Worm (Caenorhabditis elegans) whole organism, midembryonic: Measurements from ENCODE around the gene F21D9.3.
"Not testable (repeated sequence)": the region's sequence is repeated elsewhere in the genome, so short reads cannot be mapped to it uniquely, and the experiment has no call there.

Source experiments
- T22C8.4 ChIP-seq: fragments of 200-800 bp; sonication (Bioruptor generic); IDR thresholded peaks from 2 replicates; pipeline ENCODE4 v1.3.6; 2022; ENCODE audit warnings: missing genetic modification characterization, missing compliant biosample characterization
- cog-1 ChIP-seq: sonication (generic microtip); optimal IDR thresholded peaks from 2 replicates; lab custom pipeline; 2016; ENCODE audit warnings: missing genetic modification characterization, missing compliant biosample characterization
- flt-1 ChIP-seq: fragments of 200-800 bp; sonication (Bioruptor generic); IDR thresholded peaks from 2 replicates; pipeline ENCODE4 v1.3.6; 2022; ENCODE audit warnings: missing genetic modification characterization, missing compliant biosample characterization
- klf-2 ChIP-seq: fragments of 200-800 bp; sonication (Bioruptor generic); conservative IDR thresholded peaks from 2 replicates; pipeline ENCODE4 v1.3.6; 2022; ENCODE audit warnings: missing genetic modification reagents, missing genetic modification characterization, missing compliant biosample characterization
- med-1 ChIP-seq: sonication (generic microtip); optimal IDR thresholded peaks from 2 replicates; lab custom pipeline; 2017; ENCODE audit warnings: missing genetic modification characterization, mild to moderate bottlenecking, missing compliant biosample characterization, antibody characterized with exemption, missing genetic modification reagents; ENCODE audit not compliant: insufficient read depth
- ref-1 ChIP-seq: fragments of 200-800 bp; sonication (Bioruptor generic); conservative IDR thresholded peaks from 2 replicates; pipeline ENCODE4 v1.3.6; 2022; ENCODE audit warnings: missing genetic modification reagents, missing genetic modification characterization, missing compliant biosample characterization
- tab-1 ChIP-seq: fragments of 200-800 bp; sonication (Bioruptor generic); IDR thresholded peaks from 2 replicates; pipeline ENCODE4 v1.3.6; 2022; ENCODE audit warnings: missing genetic modification characterization, missing compliant biosample characterization
- ztf-23 ChIP-seq: fragments of 200-800 bp; sonication (Bioruptor generic); IDR thresholded peaks from 2 replicates; pipeline ENCODE4 v1.3.6; 2022; ENCODE audit warnings: missing genetic modification reagents, missing genetic modification characterization, missing compliant biosample characterization
- ztf-29 ChIP-seq: fragments of 200-800 bp; sonication (Bioruptor generic); IDR thresholded peaks from 2 replicates; pipeline ENCODE4 v1.3.6; 2022; ENCODE audit warnings: missing genetic modification reagents, missing genetic modification characterization, missing compliant biosample characterization

F21D9.3 gene

DNA sequence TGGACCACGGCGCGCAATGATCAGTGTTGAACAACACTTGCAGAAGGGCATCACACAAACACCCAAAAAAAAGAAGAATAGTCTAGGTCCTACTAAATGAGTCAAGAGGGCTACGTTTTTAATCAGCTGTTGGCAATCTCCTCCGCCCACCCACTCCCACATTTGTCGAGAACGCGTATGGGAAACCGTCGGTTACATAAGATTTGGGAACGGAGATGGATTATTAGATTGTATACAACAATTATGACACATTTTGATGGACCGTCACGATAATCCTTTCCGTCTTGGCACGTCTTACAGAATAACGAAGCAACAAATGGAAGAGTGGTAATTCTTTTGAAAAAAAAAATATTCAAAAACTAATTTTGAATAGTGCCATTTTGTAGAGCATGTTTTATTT, 28.4 kb upstream of the F21D9.3 start:
- no peak for TF ChIP-seq T22C8.4 (GFP tag; lab: Robert Waterston, UW)
- TF ChIP-seq tab-1 (GFP tag; lab: Robert Waterston, UW) = no peak
- TF ChIP-seq ztf-23 (GFP tag; lab: Robert Waterston, UW) = no peak
- TF ChIP-seq klf-2 = no peak
- no peak for TF ChIP-seq flt-1 (GFP tag; lab: Robert Waterston, UW)
- no peak for TF ChIP-seq ref-1 (GFP tag; lab: Robert Waterston, UW)
- no peak for TF ChIP-seq med-1 (GFP tag; lab: Kevin White, UChicago)
- no peak for TF ChIP-seq ztf-29
- TF ChIP-seq cog-1 = no peak

DNA sequence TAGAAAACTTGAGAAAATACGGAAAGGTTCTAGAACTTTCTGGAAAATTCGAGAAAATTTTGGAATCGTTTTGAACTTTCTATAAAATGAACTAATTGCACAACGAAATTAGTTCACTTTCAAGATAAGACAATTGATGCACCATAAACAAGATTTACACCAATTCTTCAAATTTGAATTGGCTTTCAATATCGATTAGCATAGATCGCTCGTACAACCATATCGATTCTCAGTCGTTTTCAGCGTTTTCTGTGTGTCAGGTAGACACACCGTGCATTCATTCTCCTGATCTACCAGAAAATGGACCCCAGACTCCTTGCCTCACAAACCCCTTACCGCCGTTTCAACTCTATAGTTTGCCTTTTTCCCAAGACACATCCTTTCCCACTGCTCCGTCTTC, 24.8 kb upstream of the F21D9.3 start, which contains the start of gene fbxb-117:
TSS of gene fbxb-117 (plus strand) at position 301 of the 400 bp plus-strand sequence.
- TF ChIP-seq flt-1 (GFP tag; lab: Robert Waterston, UW) (no peak), T22C8.4 (GFP tag; lab: Robert Waterston, UW) (no peak), med-1 (GFP tag; lab: Kevin White, UChicago) (no peak), ref-1 (GFP tag; lab: Robert Waterston, UW) (no peak), ztf-29 (no peak), klf-2 (no peak)

DNA sequence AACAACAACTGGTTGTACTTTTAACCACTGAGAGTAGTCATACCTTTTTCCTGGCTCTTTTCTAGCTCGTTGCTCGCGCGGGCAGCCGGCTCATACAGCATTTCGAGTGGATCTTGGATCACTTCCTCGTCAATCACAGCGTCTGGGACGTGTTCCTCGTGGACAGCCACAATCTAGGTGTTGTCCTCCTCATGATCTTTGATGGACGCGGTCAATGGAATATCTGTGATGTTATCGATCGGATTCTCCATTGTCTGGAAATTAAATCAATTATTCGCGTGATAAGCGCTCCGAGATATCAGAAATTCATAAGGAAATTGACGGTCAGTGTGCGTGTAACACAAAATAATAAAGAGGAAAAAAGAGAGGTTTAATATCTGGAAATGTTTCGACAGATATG, 22.3 kb upstream of the F21D9.3 start, which contains the start of gene F21D9.8:
TSS of gene F21D9.8 (minus strand) at position 101 of the 400 bp plus-strand sequence.
- TF ChIP-seq flt-1 (GFP tag; lab: Robert Waterston, UW) (no peak), klf-2 (no peak), T22C8.4 (GFP tag; lab: Robert Waterston, UW) (no peak), tab-1 (GFP tag; lab: Robert Waterston, UW) (no peak), cog-1 (no peak), ref-1 (GFP tag; lab: Robert Waterston, UW) (no peak), med-1 (GFP tag; lab: Kevin White, UChicago) (no peak)

- TF ChIP-seq flt-1 (GFP tag; lab: Robert Waterston, UW) = no peak
- TF ChIP-seq ref-1 (GFP tag; lab: Robert Waterston, UW) = no peak
- TF ChIP-seq klf-2 = no peak
- no peak for TF ChIP-seq T22C8.4 (GFP tag; lab: Robert Waterston, UW)
- no peak for TF ChIP-seq ztf-29
- TF ChIP-seq cog-1 = no peak
- no peak for TF ChIP-seq med-1 (GFP tag; lab: Kevin White, UChicago)
- no peak for TF ChIP-seq tab-1 (GFP tag; lab: Robert Waterston, UW)
- TF ChIP-seq ztf-23 (GFP tag; lab: Robert Waterston, UW) = no peak
Observed at ce11 chrV:19278488-19278887, 20.9 kb upstream of the F21D9.3 start.

ce11 chrV:19276354-19276753, 18.8 kb upstream of the F21D9.3 start:
- TF ChIP-seq med-1 (GFP tag; lab: Kevin White, UChicago) (no peak), ztf-23 (GFP tag; lab: Robert Waterston, UW) (no peak), ref-1 (GFP tag; lab: Robert Waterston, UW) (no peak), klf-2 (no peak), cog-1 (no peak), ztf-29 (no peak)

- not testable (repeated sequence) for TF ChIP-seq med-1 (GFP tag; lab: Kevin White, UChicago); ztf-29; ref-1 (GFP tag; lab: Robert Waterston, UW)
Observed at ce11 chrV:19264148-19264547, 6.6 kb upstream of the F21D9.3 start, which contains the start of gene F21D9.1. Gene F21D9.1, plus strand, starts transcription at chrV:19264448.

ce11 chrV:19262349-19262748, 4.8 kb upstream of the F21D9.3 start, which contains the start of gene F21D9.2:
Gene F21D9.2, minus strand, starts transcription at chrV:19262449.
- TF ChIP-seq med-1 (GFP tag; lab: Kevin White, UChicago) = no peak
- no peak for TF ChIP-seq cog-1
- no peak for TF ChIP-seq ztf-23 (GFP tag; lab: Robert Waterston, UW)
- no peak for TF ChIP-seq klf-2
- TF ChIP-seq tab-1 (GFP tag; lab: Robert Waterston, UW) = no peak
- TF ChIP-seq ref-1 (GFP tag; lab: Robert Waterston, UW) = no peak
- no peak for TF ChIP-seq ztf-29

- TF ChIP-seq ztf-23 (GFP tag; lab: Robert Waterston, UW) (no peak), flt-1 (GFP tag; lab: Robert Waterston, UW) (no peak), klf-2 (no peak), cog-1 (no peak), T22C8.4 (GFP tag; lab: Robert Waterston, UW) (no peak), med-1 (GFP tag; lab: Kevin White, UChicago) (no peak), ztf-29 (no peak), tab-1 (GFP tag; lab: Robert Waterston, UW) (no peak), ref-1 (GFP tag; lab: Robert Waterston, UW) (no peak)
Observed at ce11 chrV:19260686-19261085, 3.1 kb upstream of the F21D9.3 start.

- TF ChIP-seq med-1 (GFP tag; lab: Kevin White, UChicago) = no peak
- TF ChIP-seq klf-2 = no peak
- no peak for TF ChIP-seq flt-1 (GFP tag; lab: Robert Waterston, UW)
- no peak for TF ChIP-seq tab-1 (GFP tag; lab: Robert Waterston, UW)
- no peak for TF ChIP-seq T22C8.4 (GFP tag; lab: Robert Waterston, UW)
Observed at ce11 chrV:19259403-19259802, 1.9 kb upstream of the F21D9.3 start.

DNA sequence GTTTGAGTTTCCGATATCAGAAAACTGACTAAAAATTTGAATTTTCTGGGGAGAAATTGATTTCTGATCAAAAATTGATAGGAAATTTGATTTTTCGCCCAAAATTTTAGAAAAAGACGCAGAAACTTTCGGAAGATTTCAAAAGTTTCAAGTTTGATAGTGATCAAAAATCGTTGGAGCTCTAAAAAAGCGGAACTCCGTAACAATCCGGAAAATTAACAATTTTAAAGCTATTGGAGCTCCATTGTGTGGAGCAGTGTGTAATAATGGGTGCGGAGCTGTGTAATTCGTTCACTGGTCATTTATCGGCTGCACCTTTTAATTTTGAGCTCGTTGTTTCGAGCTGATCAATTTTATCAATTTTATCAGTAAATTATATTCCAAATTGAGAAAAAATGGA, 4.0 kb downstream of the F21D9.3 start, which contains the start of gene F21D9.4:
TSS of gene F21D9.4 (plus strand) at position 301 of the 400 bp plus-strand sequence.
- TF ChIP-seq flt-1 (GFP tag; lab: Robert Waterston, UW) = no peak
- TF ChIP-seq tab-1 (GFP tag; lab: Robert Waterston, UW) = no peak
- TF ChIP-seq ztf-23 (GFP tag; lab: Robert Waterston, UW) = no peak
- TF ChIP-seq ztf-29 = no peak
- no peak for TF ChIP-seq klf-2
- TF ChIP-seq ref-1 (GFP tag; lab: Robert Waterston, UW) = no peak
- no peak for TF ChIP-seq cog-1
- TF ChIP-seq T22C8.4 (GFP tag; lab: Robert Waterston, UW) = no peak
- TF ChIP-seq med-1 (GFP tag; lab: Kevin White, UChicago) = no peak
